Fruit fly (Drosophila melanogaster) whole organism, larva: ENCODE results near the gene CG14314.

Experiments
- noc ChIP-seq: fragments of 200-800 bp; sonication (Bioruptor generic); optimal IDR thresholded peaks from 3 replicates; lab custom pipeline; 2019; ENCODE audit warnings: missing biosample characterization, mild to moderate bottlenecking, missing genetic modification characterization, moderate library complexity

CG14314 gene

dm6 chr3R:18235879-18236278 lies 19.9 kb downstream of the CG14314 start, which contains the start of gene repo:
repo (plus strand) TSS chr3R:18236192.
- no peak for TF ChIP-seq noc

- peak; percentile 34 for TF ChIP-seq noc
Observed at dm6 chr3R:18242089-18242955, 26.4 kb downstream of the CG14314 start, which contains the start of the genes CG7156 and 14-3-3epsilon. CG7156 (minus strand) TSS chr3R:18242159. 14-3-3epsilon (plus strand) TSS chr3R:18242531.

- TF ChIP-seq noc, result no peak
Observed at dm6 chr3R:18243000-18243399, 27.1 kb downstream of the CG14314 start.

- peak; percentile 4 for TF ChIP-seq noc
Observed at dm6 chr3R:18243718-18244170, 27.8 kb downstream of the CG14314 start.

- peak; percentile 70 for TF ChIP-seq noc
Observed at dm6 chr3R:18244171-18245043, 28.5 kb downstream of the CG14314 start.

dm6 chr3R:18245044-18245596 lies 29.2 kb downstream of the CG14314 start:
- TF ChIP-seq noc, result no peak

dm6 chr3R:18246041-18246440 lies 30.1 kb downstream of the CG14314 start:
- TF ChIP-seq noc, result no peak

dm6 chr3R:18249268-18249667 lies 33.3 kb downstream of the CG14314 start:
- no peak for TF ChIP-seq noc

- TF ChIP-seq noc, result no peak
Observed at dm6 chr3R:18250815-18251214, 34.9 kb downstream of the CG14314 start, which contains the start of gene CG18598. CG18598 (plus strand) TSS chr3R:18251115.

dm6 chr3R:18251876-18252275 lies 35.9 kb downstream of the CG14314 start:
- no peak for TF ChIP-seq noc

- TF ChIP-seq noc, result no peak
Observed at dm6 chr3R:18252578-18252977, 36.6 kb downstream of the CG14314 start, which contains the start of gene CG12320. CG12320 (minus strand) TSS chr3R:18252734.

- TF ChIP-seq noc, result no peak
Observed at dm6 chr3R:18255281-18255680, 39.3 kb downstream of the CG14314 start, which contains the start of the genes Ada2a, Polr2D, Tgs1 and moi. Ada2a (minus strand) TSS chr3R:18255487. Polr2D (minus strand) TSS chr3R:18255487. Tgs1 (plus strand) TSS chr3R:18255530. moi (plus strand) TSS chr3R:18255530.

- no peak for TF ChIP-seq noc
Observed at dm6 chr3R:18260016-18260415, 44.1 kb downstream of the CG14314 start.

- TF ChIP-seq noc, result no peak
Observed at dm6 chr3R:18261602-18262001, 45.7 kb downstream of the CG14314 start.

- no peak for TF ChIP-seq noc
Observed at dm6 chr3R:18265275-18265674, 49.3 kb downstream of the CG14314 start.

- no peak for TF ChIP-seq noc
Observed at dm6 chr3R:18266665-18267064, 50.7 kb downstream of the CG14314 start.
